Worm (Caenorhabditis elegans): ENCODE results near the gene mam-3.
"Not testable (repeated sequence)": the region's sequence is repeated elsewhere in the genome, so short reads cannot be mapped to it uniquely, and the experiment has no call there.

ce11 chrIV:13433904-13434303 is 11.3 kb downstream of the mam-3 start, which contains the start of gene K09B11.5:
- TF ChIP-seq him-1, dao-5, W03F9.2 (tag; optimal IDR thresholded peaks at IDR 0.05): not testable (repeated sequence)

Measured in whole organism, L4/young adult.